Fruit fly (Drosophila melanogaster) Kc167 (cell line): ENCODE results near the gene CG5860.
"Not testable (repeated sequence)": the region's sequence is repeated elsewhere in the genome, so short reads cannot be mapped to it uniquely, and the experiment has no call there.

Experiments used
- Myc ChIP-seq: fragments of >200 bp; optimal IDR thresholded peaks from 2 replicates; lab custom pipeline; 2017; ENCODE audit warnings: missing external identifiers
- h ChIP-seq: fragments of >200 bp; optimal IDR thresholded peaks from 3 replicates; lab custom pipeline; 2018; ENCODE audit warnings: missing external identifiers
- insv ChIP-seq: fragments of >200 bp; optimal IDR thresholded peaks from 3 replicates; lab custom pipeline; 2018; ENCODE audit warnings: missing external identifiers
- psq ChIP-seq: fragments of >200 bp; optimal IDR thresholded peaks from 2 replicates; lab custom pipeline; 2017; ENCODE audit warnings: missing external identifiers

DNA sequence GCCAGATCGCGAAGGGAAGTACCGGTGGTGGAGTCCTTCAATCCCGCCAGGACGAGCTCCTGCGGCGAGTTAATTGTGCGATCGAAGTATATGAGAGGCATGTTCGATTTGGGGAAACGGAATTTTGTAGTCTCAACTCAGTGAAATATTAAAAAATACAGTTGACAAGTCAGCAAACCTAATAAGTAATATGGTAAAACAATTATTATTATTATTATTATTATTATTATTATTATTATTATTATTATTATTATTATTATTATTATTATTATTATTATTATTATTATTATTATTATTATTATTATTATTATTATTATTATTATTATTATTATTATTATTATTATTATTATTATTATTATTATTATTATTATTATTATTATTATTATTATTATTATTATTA, 47.3 kb downstream of the CG5860 start, which contains the start of gene CG14330:
- TF ChIP-seq h (lab: Kevin White, UChicago); Myc (lab: Kevin White, UChicago); psq (lab: Kevin White, UChicago); insv: not testable (repeated sequence)
